Fruit fly (Drosophila melanogaster) whole organism, adult: ENCODE data around the gene Cyp4d8.

Experiments used
- CG12768 ChIP-seq: fragments of 200-800 bp; sonication (Bioruptor generic); optimal IDR thresholded peaks from 2 replicates; lab custom pipeline; 2017; ENCODE audit warnings: missing biosample characterization, missing genetic modification characterization, mild to moderate bottlenecking, moderate library complexity, missing genetic modification reagents
- CG1620 ChIP-seq: fragments of 200-800 bp; sonication (Bioruptor generic); optimal IDR thresholded peaks from 2 replicates; lab custom pipeline; 2016; ENCODE audit warnings: missing biosample characterization, missing genetic modification characterization
- CG7101 ChIP-seq: fragments of 200-800 bp; sonication (Bioruptor generic); optimal IDR thresholded peaks from 2 replicates; lab custom pipeline; 2018; ENCODE audit warnings: missing biosample characterization, mild to moderate bottlenecking, missing genetic modification characterization, moderate library complexity
- Hr96 ChIP-seq: fragments of 200-800 bp; sonication (Bioruptor generic); optimal IDR thresholded peaks from 2 replicates; lab custom pipeline; 2016; ENCODE audit warnings: missing biosample characterization, missing genetic modification characterization
- bab1 ChIP-seq: fragments of 200-800 bp; sonication (Bioruptor generic); optimal IDR thresholded peaks from 3 replicates; lab custom pipeline; 2019; ENCODE audit warnings: missing biosample characterization, mild to moderate bottlenecking, missing genetic modification characterization, moderate library complexity
- cnc ChIP-seq, 2 experiments: fragments of >200 bp; optimal IDR thresholded peaks; 2 replicates each; lab custom pipeline; 2017
- kay ChIP-seq: fragments of 200-800 bp; sonication (Bioruptor generic); peaks from one replicate; lab custom pipeline; 2016; ENCODE audit warnings: missing biosample characterization, missing genetic modification characterization, borderline replicate concordance
- ovo ChIP-seq: fragments of 200-800 bp; sonication (Bioruptor generic); optimal IDR thresholded peaks from 2 replicates; lab custom pipeline; 2016; ENCODE audit warnings: missing biosample characterization, missing genetic modification characterization
- pad ChIP-seq: fragments of 200-800 bp; sonication (Bioruptor generic); optimal IDR thresholded peaks from 3 replicates; lab custom pipeline; 2017; ENCODE audit warnings: missing biosample characterization, missing genetic modification characterization, mild to moderate bottlenecking, moderate library complexity, missing genetic modification reagents
- tj ChIP-seq: fragments of 200-800 bp; sonication (Bioruptor generic); optimal IDR thresholded peaks from 3 replicates; lab custom pipeline; 2017; ENCODE audit warnings: missing biosample characterization, mild to moderate bottlenecking, missing genetic modification characterization, moderate library complexity
- toe ChIP-seq: fragments of 200-800 bp; sonication (Bioruptor generic); optimal IDR thresholded peaks from 2 replicates; lab custom pipeline; 2016; ENCODE audit warnings: missing biosample characterization, missing genetic modification characterization

DNA sequence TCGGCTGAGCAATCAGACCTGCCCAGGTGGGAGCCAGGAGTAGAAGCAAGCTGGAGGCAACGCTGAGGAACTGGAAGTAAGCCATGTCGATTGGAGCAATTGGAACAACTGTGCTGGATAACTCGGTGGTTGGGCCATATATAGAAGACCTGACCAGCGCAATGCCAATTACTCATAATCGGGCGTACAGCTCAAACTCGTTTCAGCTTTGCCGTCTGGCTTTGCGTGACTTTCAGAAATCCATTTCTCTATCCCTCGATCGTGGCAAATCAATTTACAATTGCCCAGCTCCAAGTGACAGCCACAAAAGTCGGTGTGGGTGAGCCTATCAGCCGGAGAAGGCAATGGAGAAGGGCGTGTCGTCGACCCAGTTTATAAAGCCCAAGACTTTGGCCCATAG, 10.1 kb upstream of the Cyp4d8 start, which contains the start of gene CG7548:
- TF ChIP-seq cnc (optimal IDR thresholded peaks at IDR 0.05; lab: Kevin White, UChicago): no peak
- TF ChIP-seq bab1: no peak
- no peak for TF ChIP-seq ovo (GFP tag; lab: Kevin White, UChicago)
- TF ChIP-seq CG7101 (tag; lab: Kevin White, UChicago): no peak
- no peak for TF ChIP-seq kay (GFP tag; lab: Kevin White, UChicago)
- TF ChIP-seq toe (GFP tag; lab: Kevin White, UChicago): no peak
- TF ChIP-seq tj (GFP tag; lab: Kevin White, UChicago): no peak
- TF ChIP-seq CG12768 (GFP tag; lab: Kevin White, UChicago): no peak
- TF ChIP-seq pad (GFP tag; lab: Kevin White, UChicago): no peak
- TF ChIP-seq Hr96 (GFP tag; lab: Kevin White, UChicago): no peak
- no peak for TF ChIP-seq CG1620 (GFP tag; lab: Kevin White, UChicago)
